Worm (Caenorhabditis elegans) whole organism, young adult: Measurements from ENCODE around the gene srt-55.

ENCODE experiments used
- bed-2 ChIP-seq: fragments of 200-800 bp; sonication (Bioruptor generic); IDR thresholded peaks from 2 replicates; pipeline ENCODE4 v1.3.6; 2022; ENCODE audit warnings: missing genetic modification reagents, missing genetic modification characterization, missing compliant biosample characterization
- egl-44 ChIP-seq: fragments of 200-800 bp; sonication (Bioruptor generic); IDR thresholded peaks from 2 replicates; pipeline ENCODE4 v1.3.6; 2022; ENCODE audit warnings: missing genetic modification reagents, missing genetic modification characterization, missing compliant biosample characterization

DNA sequence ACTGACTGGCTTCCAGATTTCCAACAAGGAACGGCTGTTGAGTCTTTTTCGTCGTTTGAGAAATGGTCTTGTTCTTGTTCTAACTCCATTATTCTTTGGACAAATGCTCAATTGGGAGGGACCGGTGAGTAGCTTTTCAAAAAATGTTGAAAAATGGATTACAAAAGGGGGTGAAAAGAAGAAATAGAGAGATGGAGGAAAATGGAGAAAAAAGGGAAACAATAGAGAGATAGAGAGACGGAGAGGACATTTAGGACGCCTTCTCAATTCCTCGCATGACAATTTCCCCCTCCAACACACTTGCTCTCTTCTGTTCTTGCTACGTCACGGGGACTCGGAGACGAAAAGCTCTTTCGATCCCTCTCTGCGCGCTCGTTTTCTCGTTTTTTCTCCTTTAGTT is 46.7 kb upstream of the srt-55 start:
- TF ChIP-seq egl-44 (GFP tag; lab: Robert Waterston, UW) (no peak), bed-2 (GFP tag; lab: Robert Waterston, UW) (no peak)
